In the genomic region with DNA sequence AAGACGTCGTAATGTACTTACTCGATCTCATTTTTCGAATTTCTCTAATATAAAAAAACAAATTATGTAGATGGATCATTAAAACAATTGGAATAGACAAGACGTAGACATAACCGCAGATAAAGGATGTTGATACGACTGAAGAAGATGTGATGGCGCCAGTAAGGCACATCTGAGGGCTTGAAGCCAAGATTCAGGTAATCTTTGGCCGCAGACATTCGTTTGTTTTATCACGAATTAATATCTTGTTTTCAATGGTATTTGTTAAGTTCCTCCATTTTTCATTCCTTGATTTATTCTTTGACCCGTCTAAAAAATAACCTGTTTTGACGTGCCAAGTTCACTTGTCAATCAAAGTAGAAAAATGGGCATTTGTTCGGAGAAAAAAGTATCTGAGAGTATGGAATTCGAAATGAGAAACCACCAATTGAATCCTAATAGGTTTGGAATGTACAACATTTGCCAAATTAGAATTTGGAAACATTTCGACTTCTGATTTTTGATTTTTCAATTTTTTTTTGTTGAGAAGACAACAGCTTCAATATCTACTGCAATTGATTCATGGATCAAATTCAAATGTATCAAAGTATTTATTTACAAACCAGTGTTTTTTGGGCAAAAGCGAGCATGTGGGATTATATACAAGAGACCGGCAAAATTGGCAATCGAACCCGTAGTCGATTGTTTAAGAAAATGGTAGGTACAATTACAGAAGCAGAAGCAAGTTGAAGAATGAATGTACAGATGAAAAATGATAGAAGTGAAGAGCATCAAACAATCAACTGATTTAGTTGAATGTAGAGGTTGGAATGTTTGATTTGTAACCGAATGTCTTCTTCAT, we compare ENCODE assay signal across 5 worm cellular contexts.
TF ChIP-seq lines count a peak whose summit lies in the region.

No protein-coding gene starts in this region.

TF ChIP-seq in whole organism, L1 larva, 84 proteins besides CTCF, POLR2A, EP300 and RAD21 (continues in another document):
- no peak for TF ChIP-seq fkh-10 (GFP tag; optimal IDR thresholded peaks at IDR 0.05; lab: Kevin White, UChicago)
- no peak for TF ChIP-seq unc-62 (GFP tag; optimal IDR thresholded peaks at IDR 0.05; lab: Kevin White, UChicago)
- no peak for TF ChIP-seq lin-13 (GFP tag; optimal IDR thresholded peaks at IDR 0.05; lab: Kevin White, UChicago)
- TF ChIP-seq dpl-1 (GFP tag; optimal IDR thresholded peaks at IDR 0.05; lab: Kevin White, UChicago): peak in 1 of 3 experiments; percentile 5
- peak; percentile 38 for TF ChIP-seq ztf-4 (tag; optimal IDR thresholded peaks at IDR 0.05; lab: Kevin White, UChicago)
- no peak for TF ChIP-seq ztf-11 (tag; optimal IDR thresholded peaks at IDR 0.05; lab: Kevin White, UChicago)
- TF ChIP-seq nhr-76 (tag; optimal IDR thresholded peaks at IDR 0.05; lab: Kevin White, UChicago): no peak
- TF ChIP-seq aha-1 (tag; optimal IDR thresholded peaks at IDR 0.05; lab: Kevin White, UChicago): no peak
- TF ChIP-seq nhr-20 (tag; optimal IDR thresholded peaks at IDR 0.05; lab: Kevin White, UChicago): peak; percentile 41
- TF ChIP-seq nhr-11 (tag; optimal IDR thresholded peaks at IDR 0.05; lab: Kevin White, UChicago): no peak
- TF ChIP-seq zag-1 (tag; optimal IDR thresholded peaks at IDR 0.05; lab: Kevin White, UChicago): no peak
- TF ChIP-seq hlh-4 (tag; optimal IDR thresholded peaks at IDR 0.05; lab: Kevin White, UChicago): no peak
- no peak for TF ChIP-seq pqm-1 (tag; optimal IDR thresholded peaks at IDR 0.05; lab: Kevin White, UChicago)
- TF ChIP-seq lin-35 (GFP tag; optimal IDR thresholded peaks at IDR 0.05; lab: Kevin White, UChicago): peak in 1 of 2 experiments; percentile 20
- no peak for TF ChIP-seq zip-4 (GFP tag; optimal IDR thresholded peaks at IDR 0.05; lab: Kevin White, UChicago)
- TF ChIP-seq mab-9 (GFP tag; IDR thresholded peaks at IDR 0.05; lab: Robert Waterston, UW): no peak
- TF ChIP-seq egl-13 (tag; optimal IDR thresholded peaks at IDR 0.05; lab: Kevin White, UChicago): no peak

TF ChIP-seq in whole organism, L2 larva, 48 proteins besides CTCF, POLR2A, EP300 and RAD21:
- TF ChIP-seq egl-27 (tag; optimal IDR thresholded peaks at IDR 0.05; lab: Kevin White, UChicago): no peak
- no peak for TF ChIP-seq nhr-10 (tag; optimal IDR thresholded peaks at IDR 0.05; lab: Kevin White, UChicago)
- peak; percentile 11 for TF ChIP-seq nhr-25 (tag; optimal IDR thresholded peaks at IDR 0.05; lab: Kevin White, UChicago)
- TF ChIP-seq nhr-11 (tag; optimal IDR thresholded peaks at IDR 0.05; lab: Kevin White, UChicago): peak; percentile 58
- TF ChIP-seq gmeb-1 (tag; optimal IDR thresholded peaks at IDR 0.05; lab: Kevin White, UChicago): peak; percentile 24
- TF ChIP-seq ama-1 (optimal IDR thresholded peaks at IDR 0.05; lab: Kevin White, UChicago): peak; percentile 94
- TF ChIP-seq sma-3 (GFP tag; optimal IDR thresholded peaks at IDR 0.05; lab: Kevin White, UChicago): peak; percentile 58
- no peak for TF ChIP-seq crh-2 (tag; optimal IDR thresholded peaks at IDR 0.05; lab: Kevin White, UChicago)
- TF ChIP-seq lin-13 (GFP tag; optimal IDR thresholded peaks at IDR 0.05; lab: Kevin White, UChicago): peak; percentile 42
- TF ChIP-seq lin-39 (tag; optimal IDR thresholded peaks at IDR 0.05; lab: Kevin White, UChicago): no peak
- TF ChIP-seq sma-9 (GFP tag; optimal IDR thresholded peaks at IDR 0.05; lab: Kevin White, UChicago): peak; percentile 19
- TF ChIP-seq sma-9 (tag; optimal IDR thresholded peaks at IDR 0.05; lab: Kevin White, UChicago): no peak
- TF ChIP-seq nhr-21 (tag; optimal IDR thresholded peaks at IDR 0.05; lab: Kevin White, UChicago): peak; percentile 78
- TF ChIP-seq nhr-129 (tag; optimal IDR thresholded peaks at IDR 0.05; lab: Kevin White, UChicago): peak; percentile 46
- TF ChIP-seq sem-4 (tag; optimal IDR thresholded peaks at IDR 0.05; lab: Kevin White, UChicago): peak; percentile 32
- TF ChIP-seq lin-11 (tag; optimal IDR thresholded peaks at IDR 0.05; lab: Kevin White, UChicago): no peak

TF ChIP-seq in whole organism, L3 larva, 47 proteins besides CTCF, POLR2A, EP300 and RAD21 (continues in another document):
- TF ChIP-seq ceh-9 (tag; optimal IDR thresholded peaks at IDR 0.05; lab: Kevin White, UChicago): no peak
- peak; percentile 80 for TF ChIP-seq nhr-28 (tag; optimal IDR thresholded peaks at IDR 0.05; lab: Kevin White, UChicago)
- TF ChIP-seq ztf-4 (tag; optimal IDR thresholded peaks at IDR 0.05; lab: Kevin White, UChicago): no peak
- TF ChIP-seq egl-5 (tag; optimal IDR thresholded peaks at IDR 0.05; lab: Kevin White, UChicago): no peak
- no peak for TF ChIP-seq egl-27 (tag; optimal IDR thresholded peaks at IDR 0.05; lab: Kevin White, UChicago)
- no peak for TF ChIP-seq nhr-23 (tag; optimal IDR thresholded peaks at IDR 0.05; lab: Kevin White, UChicago)
- no peak for TF ChIP-seq ceh-82 (tag; optimal IDR thresholded peaks at IDR 0.05; lab: Kevin White, UChicago)
- no peak for TF ChIP-seq fkh-2 (tag; optimal IDR thresholded peaks at IDR 0.05; lab: Kevin White, UChicago)
- no peak for TF ChIP-seq eor-1 (tag; optimal IDR thresholded peaks at IDR 0.05; lab: Kevin White, UChicago)
- TF ChIP-seq nhr-77 (tag; optimal IDR thresholded peaks at IDR 0.05; lab: Kevin White, UChicago): no peak
- TF ChIP-seq unc-62 (GFP tag; optimal IDR thresholded peaks at IDR 0.05; lab: Kevin White, UChicago): peak; percentile 10
- no peak for TF ChIP-seq R02D3.7 (tag; optimal IDR thresholded peaks at IDR 0.05; lab: Kevin White, UChicago)
- peak; percentile 66 for TF ChIP-seq nhr-43 (tag; optimal IDR thresholded peaks at IDR 0.05; lab: Kevin White, UChicago; ENCODE audit: poor library complexity, severe bottlenecking)
- peak; percentile 43 for TF ChIP-seq nhr-25 (tag; optimal IDR thresholded peaks at IDR 0.05; lab: Kevin White, UChicago)
- TF ChIP-seq lin-15B (tag; optimal IDR thresholded peaks at IDR 0.05; lab: Kevin White, UChicago): no peak
- no peak for TF ChIP-seq nhr-11 (tag; optimal IDR thresholded peaks at IDR 0.05; lab: Kevin White, UChicago)
- TF ChIP-seq lin-39 (tag; optimal IDR thresholded peaks at IDR 0.05; lab: Kevin White, UChicago): no peak
- peak; percentile 58 for TF ChIP-seq nhr-76 (tag; optimal IDR thresholded peaks at IDR 0.05; lab: Kevin White, UChicago)

TF ChIP-seq in whole organism, L4 larva, 104 proteins besides CTCF, POLR2A, EP300 and RAD21 (continues in another document):
- TF ChIP-seq skn-1 (tag; optimal IDR thresholded peaks at IDR 0.05; lab: Kevin White, UChicago) (no peak), zip-2 (tag; optimal IDR thresholded peaks at IDR 0.05; lab: Kevin White, UChicago) (no peak), hmg-1.1 (GFP tag; IDR thresholded peaks at IDR 0.05; lab: Robert Waterston, UW) (no peak), mxl-2 (GFP tag; conservative IDR thresholded peaks at IDR 0.05; lab: Robert Waterston, UW) (no peak), sdz-12 (GFP tag; optimal IDR thresholded peaks at IDR 0.05; lab: Kevin White, UChicago) (no peak), lin-13 (GFP tag; optimal IDR thresholded peaks at IDR 0.05; lab: Kevin White, UChicago) (no peak), ama-1 (optimal IDR thresholded peaks at IDR 0.05; lab: Kevin White, UChicago) (peak; percentile 46), egl-43 (GFP tag; IDR thresholded peaks at IDR 0.05; lab: Robert Waterston, UW) (no peak), lsy-2 (tag; optimal IDR thresholded peaks at IDR 0.05; lab: Kevin White, UChicago) (peak; percentile 6 to 35), dpl-1 (GFP tag; optimal IDR thresholded peaks at IDR 0.05; lab: Kevin White, UChicago) (no peak), spr-1 (tag; optimal IDR thresholded peaks at IDR 0.05; lab: Kevin White, UChicago) (peak; percentile 23), ztf-7 (tag; optimal IDR thresholded peaks at IDR 0.05; lab: Kevin White, UChicago) (no peak), lin-39 (tag; optimal IDR thresholded peaks at IDR 0.05; lab: Kevin White, UChicago) (no peak), F10B5.3 (tag; optimal IDR thresholded peaks at IDR 0.05; lab: Kevin White, UChicago) (no peak), ceh-20 (GFP tag; IDR thresholded peaks at IDR 0.05; lab: Robert Waterston, UW) (no peak), cey-2 (tag; optimal IDR thresholded peaks at IDR 0.05; lab: Kevin White, UChicago; ENCODE audit: borderline replicate concordance, insufficient read depth) (no peak), rbr-2 (tag; optimal IDR thresholded peaks at IDR 0.05; lab: Kevin White, UChicago) (no peak), zag-1 (tag; optimal IDR thresholded peaks at IDR 0.05; lab: Kevin White, UChicago) (no peak), Y48G9A.11 (GFP tag; IDR thresholded peaks at IDR 0.05; lab: Robert Waterston, UW) (no peak)

TF ChIP-seq in whole organism, young adult, 124 proteins besides CTCF, POLR2A, EP300 and RAD21:
- TF ChIP-seq F39B2.1 (GFP tag; IDR thresholded peaks at IDR 0.05; lab: Robert Waterston, UW) (no peak), B0336.3 (GFP tag; IDR thresholded peaks at IDR 0.05; lab: Robert Waterston, UW) (peak; percentile 23; the same call in 1 of the 2 replicates), tbp1 (GFP tag; optimal IDR thresholded peaks at IDR 0.05; lab: Kevin White, UChicago) (peak; percentile 20), let-526 (GFP tag; IDR thresholded peaks at IDR 0.05; lab: Robert Waterston, UW) (peak; percentile 39; the same call in 1 of the 2 replicates), ama-1 (optimal IDR thresholded peaks at IDR 0.05; lab: Kevin White, UChicago) (peak; percentile 87), ama-1 (GFP tag; optimal IDR thresholded peaks at IDR 0.05; lab: Kevin White, UChicago) (no peak), ztf-26 (tag; optimal IDR thresholded peaks at IDR 0.05; lab: Kevin White, UChicago) (peak; percentile 13), Y53G8AR.9 (GFP tag; conservative IDR thresholded peaks at IDR 0.05; lab: Robert Waterston, UW) (0 out of 2 replicates have a peak, but pooled peaks have one; percentile 26), C17E4.6 (GFP tag; IDR thresholded peaks at IDR 0.05; lab: Robert Waterston, UW) (no peak), K11D2.4 (GFP tag; IDR thresholded peaks at IDR 0.05; lab: Robert Waterston, UW) (peak; percentile 65), dox-1 (GFP tag; IDR thresholded peaks at IDR 0.05; lab: Robert Waterston, UW) (peak; percentile 17; the same call in 1 of the 2 replicates), lin-26 (GFP tag; IDR thresholded peaks at IDR 0.05; lab: Robert Waterston, UW) (peak; percentile 59; the same call in 1 of the 2 replicates), sptf-2 (GFP tag; optimal IDR thresholded peaks at IDR 0.05; lab: Kevin White, UChicago) (no peak)
